Worm (Caenorhabditis elegans): ENCODE measurements around the gene Y38H6C.15.
A peak's percentile ranks its signal among the peaks of the same experiment; 100 is the strongest.

The Y38H6C.15 gene

DNA sequence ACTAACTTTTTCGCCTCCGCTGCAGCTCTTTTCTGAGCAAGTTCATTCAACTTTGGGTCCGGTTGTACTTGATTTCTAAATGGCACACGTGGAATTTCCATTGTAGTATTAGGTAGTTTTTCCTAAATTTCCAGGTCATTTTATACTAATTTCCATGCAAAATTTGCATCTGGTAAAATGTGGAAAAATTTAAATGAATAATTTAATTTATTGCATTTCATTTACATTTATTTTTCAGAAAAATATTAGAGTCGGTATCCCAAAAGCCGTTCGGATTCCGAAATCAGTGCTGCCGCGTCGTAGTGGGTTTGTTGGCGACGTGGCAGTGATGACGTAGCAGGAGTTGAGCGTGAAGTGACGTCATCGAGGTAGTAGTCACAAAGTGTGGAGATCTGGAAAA lies 10.9 kb upstream of the Y38H6C.15 start, which contains the start of gene Y38H6C.18:
Gene Y38H6C.18 (minus strand): TSS at position 101 of the 400 bp plus-strand sequence.
- TF ChIP-seq ztf-11 (tag; optimal IDR thresholded peaks at IDR 0.05): no peak
- TF ChIP-seq nhr-129 (tag; optimal IDR thresholded peaks at IDR 0.05): no peak
- TF ChIP-seq sma-9 (GFP tag; optimal IDR thresholded peaks at IDR 0.05): no peak
- no peak for TF ChIP-seq sma-9 (tag; optimal IDR thresholded peaks at IDR 0.05)
- TF ChIP-seq nhr-23 (tag; optimal IDR thresholded peaks at IDR 0.05): no peak
- no peak for TF ChIP-seq nhr-6 (tag; optimal IDR thresholded peaks at IDR 0.05)
- no peak for TF ChIP-seq unc-55 (GFP tag; optimal IDR thresholded peaks at IDR 0.05)
- TF ChIP-seq blmp-1 (tag; optimal IDR thresholded peaks at IDR 0.05; ENCODE audit: insufficient read depth): no peak
- TF ChIP-seq alr-1 (tag; optimal IDR thresholded peaks at IDR 0.05): no peak
- TF ChIP-seq sem-4 (tag; optimal IDR thresholded peaks at IDR 0.05): no peak
- no peak for TF ChIP-seq fos-1 (tag; optimal IDR thresholded peaks at IDR 0.05)
- TF ChIP-seq lin-13 (GFP tag; optimal IDR thresholded peaks at IDR 0.05): no peak
- no peak for TF ChIP-seq sma-3 (GFP tag; optimal IDR thresholded peaks at IDR 0.05)
- no peak for TF ChIP-seq nhr-12 (tag; optimal IDR thresholded peaks at IDR 0.05)
- TF ChIP-seq ztf-4 (tag; optimal IDR thresholded peaks at IDR 0.05): no peak
- TF ChIP-seq aly-2 (tag; optimal IDR thresholded peaks at IDR 0.05): no peak
- TF ChIP-seq F13H6.1 (tag; optimal IDR thresholded peaks at IDR 0.05): no peak
- TF ChIP-seq nhr-21 (tag; optimal IDR thresholded peaks at IDR 0.05): no peak
- no peak for TF ChIP-seq lin-11 (tag; optimal IDR thresholded peaks at IDR 0.05)
- TF ChIP-seq peb-1 (tag; optimal IDR thresholded peaks at IDR 0.05): no peak
- TF ChIP-seq ceh-16 (tag; optimal IDR thresholded peaks at IDR 0.05): no peak

ce11 chrV:20545742-20546141 lies 9.6 kb upstream of the Y38H6C.15 start:
- TF ChIP-seq fos-1 (tag; optimal IDR thresholded peaks at IDR 0.05) (peak; percentile 10), ztf-11 (tag; optimal IDR thresholded peaks at IDR 0.05) (no peak)

- TF ChIP-seq elt-1 (tag; optimal IDR thresholded peaks at IDR 0.05) (no peak), lsy-2 (tag; optimal IDR thresholded peaks at IDR 0.05) (no peak), nhr-11 (tag; optimal IDR thresholded peaks at IDR 0.05) (no peak), zag-1 (tag; optimal IDR thresholded peaks at IDR 0.05) (no peak), skn-1 (tag; optimal IDR thresholded peaks at IDR 0.05) (peak; percentile 79), ama-1 (optimal IDR thresholded peaks at IDR 0.05) (no peak), fos-1 (tag; optimal IDR thresholded peaks at IDR 0.05) (no peak), gmeb-1 (tag; optimal IDR thresholded peaks at IDR 0.05) (peak; percentile 19), elt-3 (tag; optimal IDR thresholded peaks at IDR 0.05) (no peak), unc-62 (GFP tag; optimal IDR thresholded peaks at IDR 0.05) (no peak)
Observed at ce11 chrV:20544610-20545009, 8.5 kb upstream of the Y38H6C.15 start.

DNA sequence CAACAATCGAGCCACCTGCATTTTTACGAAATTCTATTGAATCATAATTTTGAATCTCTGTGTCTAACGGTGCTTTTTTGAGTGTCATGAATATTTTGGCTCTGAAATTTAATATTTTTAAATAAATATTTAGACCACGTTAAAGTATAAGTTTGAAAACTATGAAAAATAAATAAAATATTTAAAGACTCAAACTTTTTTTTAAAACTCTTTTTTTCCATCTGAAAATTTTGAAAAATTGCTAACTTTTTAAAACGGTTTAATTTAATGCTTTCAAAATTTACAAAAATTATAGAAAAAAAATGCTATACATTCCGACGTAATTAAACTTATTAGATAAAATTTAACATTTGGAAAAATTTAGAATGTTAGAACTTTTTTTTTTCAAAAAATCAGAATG lies 8.0 kb upstream of the Y38H6C.15 start, which contains the start of gene slc-36.3:
Gene slc-36.3 (minus strand): TSS at position 101 of the 400 bp plus-strand sequence.
- TF ChIP-seq ceh-16 (tag; optimal IDR thresholded peaks at IDR 0.05) (no peak), sma-3 (GFP tag; optimal IDR thresholded peaks at IDR 0.05) (no peak), nhr-129 (tag; optimal IDR thresholded peaks at IDR 0.05) (no peak)

DNA sequence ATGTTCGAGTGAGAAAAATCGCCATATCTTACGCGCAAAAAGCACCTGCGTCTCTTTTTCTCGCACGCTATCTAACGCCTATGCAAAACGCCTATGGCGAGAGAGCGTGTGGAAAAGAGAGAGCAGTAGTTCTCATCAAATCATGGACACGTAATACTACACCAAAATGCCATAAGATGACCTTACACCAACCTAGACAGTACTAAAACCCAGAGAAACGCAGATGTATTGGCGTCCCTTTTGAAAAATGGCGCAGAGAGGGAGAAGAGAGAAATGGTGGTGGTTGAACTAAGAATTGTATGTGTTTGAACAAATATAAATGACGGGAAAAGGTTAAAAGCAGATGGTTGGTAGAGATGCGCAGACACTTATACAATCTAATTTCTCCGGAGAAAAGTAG lies 2.9 kb upstream of the Y38H6C.15 start, which contains the start of gene Y38H6C.16:
Gene Y38H6C.16 (minus strand): TSS at position 293 of the 400 bp plus-strand sequence.
- TF ChIP-seq lsy-2 (tag; optimal IDR thresholded peaks at IDR 0.05) (no peak), nhr-77 (tag; optimal IDR thresholded peaks at IDR 0.05) (no peak), mdl-1 (tag; optimal IDR thresholded peaks at IDR 0.05) (no peak), C34F6.9 (tag; optimal IDR thresholded peaks at IDR 0.05) (no peak), nhr-6 (tag; optimal IDR thresholded peaks at IDR 0.05) (no peak), ztf-11 (tag; optimal IDR thresholded peaks at IDR 0.05) (no peak), ztf-1 (GFP tag; conservative IDR thresholded peaks at IDR 0.05) (no peak), blmp-1 (tag; optimal IDR thresholded peaks at IDR 0.05; ENCODE audit: insufficient read depth) (no peak), ceh-82 (tag; optimal IDR thresholded peaks at IDR 0.05) (no peak), nhr-21 (tag; optimal IDR thresholded peaks at IDR 0.05) (no peak), nhr-129 (tag; optimal IDR thresholded peaks at IDR 0.05) (no peak), F13H6.1 (tag; optimal IDR thresholded peaks at IDR 0.05) (no peak), unc-62 (GFP tag; optimal IDR thresholded peaks at IDR 0.05) (no peak), elt-3 (tag; optimal IDR thresholded peaks at IDR 0.05) (no peak), lin-11 (tag; optimal IDR thresholded peaks at IDR 0.05) (no peak), dmd-4 (tag; optimal IDR thresholded peaks at IDR 0.05) (no peak), lin-39 (tag; optimal IDR thresholded peaks at IDR 0.05) (no peak)

Measured in whole organism, L2 larva.